Fruit fly (Drosophila melanogaster) whole organism, embryonic: ENCODE data around the gene CG46460.

Source experiments
- Asciz ChIP-seq: fragments of 200-800 bp; sonication (Bioruptor generic); optimal IDR thresholded peaks from 2 replicates; lab custom pipeline; 2017; ENCODE audit warnings: missing biosample characterization, mild to moderate bottlenecking, missing genetic modification characterization, missing genetic modification reagents
- CG10209 ChIP-seq: fragments of 200-800 bp; sonication (Bioruptor generic); optimal IDR thresholded peaks from 3 replicates; lab custom pipeline; 2017; ENCODE audit warnings: missing biosample characterization, mild to moderate bottlenecking, missing genetic modification characterization, missing genetic modification reagents
- CG10274 ChIP-seq: fragments of 200-800 bp; sonication (Bioruptor generic); optimal IDR thresholded peaks from 3 replicates; lab custom pipeline; 2017; ENCODE audit warnings: missing biosample characterization, mild to moderate bottlenecking, missing genetic modification characterization
- CG10321 ChIP-seq: fragments of 200-800 bp; sonication (Bioruptor generic); IDR thresholded peaks from 2 replicates; pipeline ENCODE4 v1.3.6; 2022; ENCODE audit warnings: missing biosample characterization, missing genetic modification characterization
- CG10366 ChIP-seq: fragments of 200-800 bp; sonication (Bioruptor generic); IDR thresholded peaks from 2 replicates; pipeline ENCODE4 v1.3.6; 2022; ENCODE audit warnings: missing biosample characterization, missing genetic modification characterization
- CG11560 ChIP-seq: fragments of 200-800 bp; sonication (Bioruptor generic); IDR thresholded peaks from 3 replicates; pipeline ENCODE4 v1.3.6; 2022; ENCODE audit warnings: missing biosample characterization, missing genetic modification characterization
- CG12942 ChIP-seq: fragments of 200-800 bp; sonication (Bioruptor generic); optimal IDR thresholded peaks from 3 replicates; lab custom pipeline; 2016; ENCODE audit warnings: missing biosample characterization, missing genetic modification characterization
- CG15073 ChIP-seq: fragments of 200-800 bp; sonication (Bioruptor generic); optimal IDR thresholded peaks from 2 replicates; lab custom pipeline; 2016; ENCODE audit warnings: missing biosample characterization, missing genetic modification characterization
- CG16779 ChIP-seq: fragments of 200-800 bp; sonication (Bioruptor generic); IDR thresholded peaks from 2 replicates; pipeline ENCODE4 v1.3.6; 2022; ENCODE audit warnings: missing biosample characterization, missing genetic modification characterization
- CG16813 ChIP-seq: fragments of 200-800 bp; sonication (Bioruptor generic); IDR thresholded peaks from 3 replicates; pipeline ENCODE4 v1.3.6; 2022; ENCODE audit warnings: missing biosample characterization, missing genetic modification characterization; ENCODE audit not compliant: partially characterized antibody
- CG2678 ChIP-seq: fragments of 200-800 bp; sonication (Bioruptor generic); optimal IDR thresholded peaks from 3 replicates; lab custom pipeline; 2019; ENCODE audit warnings: missing biosample characterization, mild to moderate bottlenecking, missing genetic modification characterization, moderate library complexity
- CG3281 ChIP-seq: fragments of 200-800 bp; sonication (Bioruptor generic); optimal IDR thresholded peaks from 3 replicates; lab custom pipeline; 2017; ENCODE audit warnings: missing biosample characterization, mild to moderate bottlenecking, missing genetic modification characterization
- CG4617 ChIP-seq: fragments of 200-800 bp; sonication (Bioruptor generic); optimal IDR thresholded peaks from 3 replicates; lab custom pipeline; 2016; ENCODE audit warnings: missing biosample characterization, missing genetic modification characterization, borderline replicate concordance
- CG5180 ChIP-seq: fragments of 200-800 bp; sonication (Bioruptor generic); optimal IDR thresholded peaks from 3 replicates; lab custom pipeline; 2017; ENCODE audit warnings: missing biosample characterization, missing genetic modification characterization, mild to moderate bottlenecking, moderate library complexity, missing genetic modification reagents
- CG7786 ChIP-seq: fragments of 200-800 bp; sonication (Bioruptor generic); optimal IDR thresholded peaks from 2 replicates; lab custom pipeline; 2016; ENCODE audit warnings: missing biosample characterization, missing genetic modification characterization
- CG9215 ChIP-seq: fragments of 200-800 bp; sonication (Bioruptor generic); IDR thresholded peaks from 2 replicates; pipeline ENCODE4 v1.3.6; 2022; ENCODE audit warnings: missing biosample characterization, missing genetic modification characterization
- Dip2 ChIP-seq: fragments of 200-800 bp; sonication (Bioruptor generic); IDR thresholded peaks from 2 replicates; pipeline ENCODE4 v1.3.6; 2022; ENCODE audit warnings: missing biosample characterization, missing genetic modification characterization
- Dp ChIP-seq: fragments of 200-800 bp; sonication (Bioruptor generic); optimal IDR thresholded peaks from 2 replicates; lab custom pipeline; 2018; ENCODE audit warnings: missing biosample characterization, mild to moderate bottlenecking, missing genetic modification characterization, moderate library complexity
- ERR ChIP-seq: fragments of 200-800 bp; sonication (Bioruptor generic); optimal IDR thresholded peaks from 2 replicates; lab custom pipeline; 2016; ENCODE audit warnings: missing biosample characterization, missing genetic modification characterization
- Ets65A ChIP-seq: fragments of 200-800 bp; sonication (Bioruptor generic); peaks from one replicate; lab custom pipeline; 2016; ENCODE audit warnings: missing biosample characterization, missing genetic modification characterization
- GATAe ChIP-seq: fragments of 200-800 bp; sonication (Bioruptor generic); conservative IDR thresholded peaks from 2 replicates; pipeline ENCODE4 v1.3.6; 2022; ENCODE audit warnings: missing biosample characterization, missing genetic modification characterization
- H15 ChIP-seq: fragments of 200-800 bp; sonication (Bioruptor generic); IDR thresholded peaks from 3 replicates; pipeline ENCODE4 v1.3.6; 2022; ENCODE audit warnings: missing biosample characterization, missing genetic modification characterization
- HLH4C ChIP-seq: fragments of 200-800 bp; sonication (Bioruptor generic); IDR thresholded peaks from 3 replicates; pipeline ENCODE4 v1.3.6; 2022; ENCODE audit warnings: missing biosample characterization, missing genetic modification characterization; ENCODE audit not compliant: partially characterized antibody
- Hey ChIP-seq: fragments of 200-800 bp; sonication (Bioruptor generic); optimal IDR thresholded peaks from 3 replicates; lab custom pipeline; 2018; ENCODE audit warnings: missing biosample characterization, mild to moderate bottlenecking, missing genetic modification characterization
- HmgZ ChIP-seq: fragments of 200-800 bp; sonication (Bioruptor generic); optimal IDR thresholded peaks from 2 replicates; lab custom pipeline; 2018; ENCODE audit warnings: missing biosample characterization, mild to moderate bottlenecking, missing genetic modification characterization
- MBD-R2 ChIP-seq: fragments of 200-800 bp; sonication (Bioruptor generic); IDR thresholded peaks from 2 replicates; pipeline ENCODE4 v1.3.6; 2022; ENCODE audit warnings: missing biosample characterization, missing genetic modification characterization
- MESR4 ChIP-seq: fragments of 200-800 bp; sonication (Bioruptor generic); optimal IDR thresholded peaks from 2 replicates; lab custom pipeline; 2018; ENCODE audit warnings: missing biosample characterization, mild to moderate bottlenecking, missing genetic modification characterization, moderate library complexity
- Mrtf ChIP-seq: fragments of 200-800 bp; sonication (Bioruptor generic); IDR thresholded peaks from 3 replicates; pipeline ENCODE4 v1.3.6; 2022; ENCODE audit warnings: missing biosample characterization, missing genetic modification characterization
- NC2α ChIP-seq: fragments of 200-800 bp; sonication (Bioruptor generic); optimal IDR thresholded peaks from 2 replicates; lab custom pipeline; 2016; ENCODE audit warnings: missing biosample characterization, missing genetic modification characterization
- Oli ChIP-seq: fragments of 200-800 bp; sonication (Bioruptor generic); optimal IDR thresholded peaks from 2 replicates; lab custom pipeline; 2018; ENCODE audit warnings: missing biosample characterization, mild to moderate bottlenecking, missing genetic modification characterization, moderate library complexity
- Pdp1 ChIP-seq, 2 experiments: fragments of 200-800 bp; sonication (Bioruptor generic); optimal IDR thresholded peaks; 3 replicates each; lab custom pipeline; 2016; ENCODE audit warnings: missing biosample characterization in 2 of 2, missing genetic modification characterization in 2 of 2, mild to moderate bottlenecking in 1 of 2, moderate library complexity in 1 of 2
- Scr ChIP-seq: fragments of 200-800 bp; sonication (Bioruptor generic); IDR thresholded peaks from 2 replicates; pipeline ENCODE4 v1.3.6; 2022; ENCODE audit warnings: missing biosample characterization, missing genetic modification characterization; ENCODE audit not compliant: partially characterized antibody
- Taf1 ChIP-seq: fragments of 200-800 bp; sonication (Bioruptor generic); IDR thresholded peaks from 2 replicates; pipeline ENCODE4 v1.3.6; 2022; ENCODE audit warnings: missing biosample characterization, missing genetic modification characterization
- Usf ChIP-seq: fragments of 200-800 bp; sonication (Bioruptor generic); optimal IDR thresholded peaks from 2 replicates; lab custom pipeline; 2017; ENCODE audit warnings: missing genotype, missing biosample characterization, missing genetic modification characterization
- Xrp1 ChIP-seq: fragments of 200-800 bp; sonication (Bioruptor generic); IDR thresholded peaks from 2 replicates; pipeline ENCODE4 v1.3.6; 2022; ENCODE audit warnings: missing biosample characterization, missing genetic modification characterization
- al ChIP-seq: fragments of 200-800 bp; sonication (Bioruptor generic); IDR thresholded peaks from 2 replicates; pipeline ENCODE4 v1.3.6; 2022; ENCODE audit warnings: missing biosample characterization, missing genetic modification characterization
- amos ChIP-seq: fragments of 200-800 bp; sonication (Bioruptor generic); IDR thresholded peaks from 2 replicates; pipeline ENCODE4 v1.3.6; 2022; ENCODE audit warnings: missing biosample characterization, missing genetic modification characterization; ENCODE audit not compliant: partially characterized antibody
- bcd ChIP-seq: fragments of 200-800 bp; sonication (Bioruptor generic); optimal IDR thresholded peaks from 2 replicates; lab custom pipeline; 2017; ENCODE audit warnings: missing biosample characterization, mild to moderate bottlenecking, missing genetic modification characterization
- cas ChIP-seq: fragments of 200-800 bp; sonication (Bioruptor generic); IDR thresholded peaks from 2 replicates; pipeline ENCODE4 v1.3.6; 2022; ENCODE audit warnings: missing biosample characterization, missing genetic modification characterization
- da ChIP-seq: fragments of 200-800 bp; sonication (Bioruptor generic); optimal IDR thresholded peaks from 2 replicates; lab custom pipeline; 2016; ENCODE audit warnings: missing biosample characterization, missing genetic modification characterization
- disco-r ChIP-seq: fragments of 200-800 bp; sonication (Bioruptor generic); optimal IDR thresholded peaks from 2 replicates; lab custom pipeline; 2016; ENCODE audit warnings: missing biosample characterization, missing genetic modification characterization
- ems ChIP-seq: fragments of 200-800 bp; sonication (Bioruptor generic); optimal IDR thresholded peaks from 3 replicates; lab custom pipeline; 2016; ENCODE audit warnings: missing biosample characterization, missing genetic modification characterization
- hbn ChIP-seq: fragments of 200-800 bp; sonication (Bioruptor generic); IDR thresholded peaks from 2 replicates; pipeline ENCODE4 v1.3.6; 2022; ENCODE audit warnings: missing biosample characterization, missing genetic modification characterization; ENCODE audit not compliant: partially characterized antibody
- pum ChIP-seq: fragments of 200-800 bp; sonication (Bioruptor generic); optimal IDR thresholded peaks from 2 replicates; lab custom pipeline; 2016; ENCODE audit warnings: missing biosample characterization, missing genetic modification characterization
- pzg ChIP-seq: fragments of 200-800 bp; sonication (Bioruptor generic); optimal IDR thresholded peaks from 3 replicates; lab custom pipeline; 2018; ENCODE audit warnings: missing biosample characterization, mild to moderate bottlenecking, missing genetic modification characterization, moderate library complexity
- ranshi ChIP-seq: fragments of 200-800 bp; sonication (Bioruptor generic); IDR thresholded peaks from 2 replicates; pipeline ENCODE4 v1.3.6; 2022; ENCODE audit warnings: missing biosample characterization, missing genetic modification characterization
- run ChIP-seq: fragments of 200-800 bp; sonication (Bioruptor generic); optimal IDR thresholded peaks from 3 replicates; lab custom pipeline; 2018; ENCODE audit warnings: missing biosample characterization, mild to moderate bottlenecking, missing genetic modification characterization
- sd ChIP-seq: fragments of 200-800 bp; sonication (Bioruptor generic); optimal IDR thresholded peaks from 3 replicates; lab custom pipeline; 2018; ENCODE audit warnings: missing biosample characterization, mild to moderate bottlenecking, missing genetic modification characterization, moderate library complexity
- sug ChIP-seq: fragments of 200-800 bp; optimal IDR thresholded peaks from 2 replicates; lab custom pipeline; 2019; ENCODE audit warnings: missing biosample characterization, mild to moderate bottlenecking, missing genetic modification characterization, moderate library complexity
- tx ChIP-seq: fragments of 200-800 bp; sonication (Bioruptor generic); optimal IDR thresholded peaks from 2 replicates; lab custom pipeline; 2016; ENCODE audit warnings: missing biosample characterization, missing genetic modification characterization
- zen ChIP-seq: fragments of 200-800 bp; sonication (Bioruptor generic); optimal IDR thresholded peaks from 3 replicates; lab custom pipeline; 2018; ENCODE audit warnings: missing biosample characterization, mild to moderate bottlenecking, missing genetic modification characterization, moderate library complexity
- zf30C ChIP-seq: fragments of 200-800 bp; sonication (Bioruptor generic); optimal IDR thresholded peaks from 3 replicates; lab custom pipeline; 2018; ENCODE audit warnings: missing biosample characterization, mild to moderate bottlenecking, missing genetic modification characterization

CG46460 gene

DNA sequence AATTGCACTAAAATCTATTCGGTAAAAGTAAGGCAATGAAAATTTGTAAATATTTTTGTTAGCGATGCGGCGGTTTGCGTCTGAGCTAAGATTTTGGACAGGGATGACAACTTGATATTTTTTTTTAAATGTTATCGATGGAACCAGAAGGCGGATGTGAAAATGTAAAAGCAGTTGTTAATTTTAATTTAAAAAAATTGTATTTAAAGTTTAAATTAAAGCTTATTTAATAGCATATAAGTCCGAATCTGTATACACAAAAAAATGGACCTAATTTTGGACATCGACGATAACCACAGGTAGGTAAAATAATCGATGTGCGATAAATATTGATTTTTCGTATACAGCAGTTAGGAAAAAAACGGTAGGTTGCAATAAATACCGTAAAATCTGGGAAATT is 35.3 kb upstream of the CG46460 start, which contains the start of the genes CG11586 and VhaM9.7-a (continued):
- no peak for TF ChIP-seq Oli (tag; lab: Kevin White, UChicago)
- no peak for TF ChIP-seq CG9215
- TF ChIP-seq ems (GFP tag; lab: Kevin White, UChicago): no peak
- no peak for TF ChIP-seq Taf1 (GFP tag; lab: Robert Waterston, UW)
- peak; percentile 82 for TF ChIP-seq Ets65A
- no peak for TF ChIP-seq H15 (GFP tag; lab: Robert Waterston, UW)
- peak; percentile 55 for TF ChIP-seq CG16813
- peak; percentile 50 for TF ChIP-seq Dp (GFP tag; lab: Kevin White, UChicago)
- TF ChIP-seq CG5180 (GFP tag; lab: Kevin White, UChicago): no peak
- TF ChIP-seq pzg (GFP tag; lab: Kevin White, UChicago): peak; percentile 60
- TF ChIP-seq al (GFP tag; lab: Robert Waterston, UW): no peak
- TF ChIP-seq Asciz (GFP tag; lab: Kevin White, UChicago): no peak
- TF ChIP-seq pum (GFP tag; lab: Kevin White, UChicago): no peak
- no peak for TF ChIP-seq CG2678 (tag; lab: Kevin White, UChicago)
- peak; percentile 71 for TF ChIP-seq Scr (GFP tag; lab: Robert Waterston, UW)
- no peak for TF ChIP-seq Dip2
- TF ChIP-seq Usf (GFP tag; lab: Kevin White, UChicago): no peak
- TF ChIP-seq Hey (tag; lab: Kevin White, UChicago): no peak
- no peak for TF ChIP-seq ranshi (GFP tag; lab: Robert Waterston, UW)
- no peak for TF ChIP-seq CG11560 (tag; lab: Robert Waterston, UW)
- TF ChIP-seq disco-r: no peak
- peak; percentile 40 for TF ChIP-seq HmgZ (tag; lab: Kevin White, UChicago)
- TF ChIP-seq CG10321 (GFP tag; lab: Robert Waterston, UW): no peak
- TF ChIP-seq sd: peak; percentile 21
- no peak for TF ChIP-seq zf30C (GFP tag; lab: Kevin White, UChicago)
- TF ChIP-seq run (tag; lab: Kevin White, UChicago): no peak
- no peak for TF ChIP-seq GATAe (GFP tag; lab: Robert Waterston, UW)
- peak; percentile 41; the same call in 1 of the 2 replicates for TF ChIP-seq amos
- no peak for TF ChIP-seq CG16779
- peak; percentile 80 for TF ChIP-seq MBD-R2 (GFP tag; lab: Robert Waterston, UW)
- TF ChIP-seq MESR4 (GFP tag; lab: Kevin White, UChicago): no peak
- peak; percentile 15 for TF ChIP-seq sug (tag; lab: Kevin White, UChicago)
- no peak for TF ChIP-seq tx (GFP tag; lab: Kevin White, UChicago)
- TF ChIP-seq Pdp1 (GFP tag; optimal IDR thresholded peaks at IDR 0.05; lab: Kevin White, UChicago): no peak
- TF ChIP-seq ERR (GFP tag; lab: Kevin White, UChicago): no peak
- 0 out of 2 replicates have a peak, but pooled peaks have one; percentile 8 for TF ChIP-seq CG10366 (GFP tag; lab: Robert Waterston, UW)
- TF ChIP-seq CG10209 (GFP tag; lab: Kevin White, UChicago): no peak
- TF ChIP-seq bcd (GFP tag; lab: Kevin White, UChicago): no peak
- no peak for TF ChIP-seq CG12942 (GFP tag; lab: Kevin White, UChicago)
- TF ChIP-seq CG4617: peak; percentile 64
- TF ChIP-seq Xrp1 (GFP tag; lab: Robert Waterston, UW): no peak; the same call in 1 of the 2 replicates
- no peak for TF ChIP-seq Mrtf (GFP tag; lab: Robert Waterston, UW)
- no peak for TF ChIP-seq cas (GFP tag; lab: Robert Waterston, UW)
- no peak for TF ChIP-seq CG7786 (GFP tag; lab: Kevin White, UChicago)
- no peak for TF ChIP-seq zen (tag; lab: Kevin White, UChicago)
- no peak for TF ChIP-seq CG3281 (GFP tag; lab: Kevin White, UChicago)
- TF ChIP-seq CG15073 (GFP tag; lab: Kevin White, UChicago): no peak
- peak; percentile 69 for TF ChIP-seq hbn (GFP tag; lab: Robert Waterston, UW)
- no peak for TF ChIP-seq CG10274 (GFP tag; lab: Kevin White, UChicago)
- no peak for TF ChIP-seq da (GFP tag; lab: Kevin White, UChicago)
- TF ChIP-seq NC2α (GFP tag; lab: Kevin White, UChicago): no peak
- peak; percentile 80 for TF ChIP-seq HLH4C
